Worm (Caenorhabditis elegans) whole organism, young adult: ENCODE results near the gene F57E7.4.

Experiments used
- C06A6.2 ChIP-seq: fragments of 200-800 bp; sonication (Bioruptor generic); conservative IDR thresholded peaks from 2 replicates; pipeline ENCODE4 v1.3.6; 2022; ENCODE audit warnings: missing genetic modification characterization, missing compliant biosample characterization
- F33H1.4 ChIP-seq: fragments of 200-800 bp; sonication (Bioruptor generic); IDR thresholded peaks from 2 replicates; pipeline ENCODE4 v1.3.6; 2022; ENCODE audit warnings: missing genetic modification reagents, missing genetic modification characterization, missing compliant biosample characterization
- F52B5.7 ChIP-seq: sonication (generic microtip); optimal IDR thresholded peaks from 2 replicates; lab custom pipeline; 2016; ENCODE audit warnings: mild to moderate bottlenecking, missing genetic modification characterization, missing compliant biosample characterization
- F55B11.4 ChIP-seq: sonication (generic microtip); optimal IDR thresholded peaks from 2 replicates; lab custom pipeline; 2016; ENCODE audit warnings: missing compliant biosample characterization, missing genetic modification characterization, borderline replicate concordance; ENCODE audit not compliant: insufficient read depth
- F57C9.4 ChIP-seq: sonication (generic microtip); optimal IDR thresholded peaks from 2 replicates; lab custom pipeline; 2017; ENCODE audit warnings: mild to moderate bottlenecking, missing genetic modification characterization, missing compliant biosample characterization
- Y79H2A.3 ChIP-seq: fragments of 200-800 bp; sonication (Bioruptor generic); conservative IDR thresholded peaks from 2 replicates; pipeline ENCODE4 v1.3.6; 2022; ENCODE audit warnings: missing genetic modification reagents, missing genetic modification characterization, missing compliant biosample characterization
- akir-1 ChIP-seq: fragments of 200-800 bp; sonication (Bioruptor generic); optimal IDR thresholded peaks from 2 replicates; lab custom pipeline; 2018; ENCODE audit warnings: mild to moderate bottlenecking, missing genetic modification characterization, moderate library complexity, missing compliant biosample characterization
- ama-1 ChIP-seq, 3 experiments: fragments of 150-350 bp in 1 of 3; sonication (generic microtip) in 2 of 3; optimal IDR thresholded peaks; 2 replicates each; lab custom pipeline; 2014 to 2018; ENCODE audit warnings: missing biosample characterization in 2 of 3, missing genetic modification characterization in 2 of 3, missing genetic modification reagents in 2 of 3
- aptf-2 ChIP-seq: fragments of 200-800 bp; sonication (Bioruptor generic); conservative IDR thresholded peaks from 2 replicates; pipeline ENCODE4 v1.3.6; 2022; ENCODE audit warnings: missing genetic modification reagents, missing genetic modification characterization, missing compliant biosample characterization
- atf-7 ChIP-seq: sonication (generic microtip); optimal IDR thresholded peaks from 2 replicates; lab custom pipeline; 2017; ENCODE audit warnings: mild to moderate bottlenecking, missing genetic modification characterization, missing compliant biosample characterization
- athp-1 ChIP-seq: sonication (generic microtip); optimal IDR thresholded peaks from 2 replicates; lab custom pipeline; 2017; ENCODE audit warnings: mild to moderate bottlenecking, missing genetic modification characterization, missing compliant biosample characterization
- attf-3 ChIP-seq: fragments of 200-800 bp; sonication (Bioruptor generic); conservative IDR thresholded peaks from 2 replicates; pipeline ENCODE4 v1.3.6; 2022; ENCODE audit warnings: missing genetic modification reagents, missing genetic modification characterization, missing compliant biosample characterization
- attf-5 ChIP-seq: fragments of 200-800 bp; sonication (Bioruptor generic); optimal IDR thresholded peaks from 2 replicates; lab custom pipeline; 2018; ENCODE audit warnings: mild to moderate bottlenecking, missing genetic modification characterization, missing compliant biosample characterization
- cebp-1 ChIP-seq, 2 experiments: fragments of 200-800 bp in 1 of 2; sonication (Bioruptor generic) in 1 of 2; sonication (generic microtip) in 1 of 2; IDR thresholded peaks in 1 of 2; optimal IDR thresholded peaks in 1 of 2; 2 replicates each; pipeline versions ENCODE4 v1.3.6 to Lab custom; 2017 to 2022; ENCODE audit warnings: missing compliant biosample characterization in 2 of 2, missing genetic modification characterization in 2 of 2, mild to moderate bottlenecking in 1 of 2, missing genetic modification reagents in 1 of 2, moderate library complexity in 1 of 2
- cebp-2 ChIP-seq: fragments of 200-800 bp; sonication (Bioruptor generic); IDR thresholded peaks from 2 replicates; pipeline ENCODE4 v1.3.6; 2022; ENCODE audit warnings: missing genetic modification characterization, missing compliant biosample characterization
- ceh-27 ChIP-seq: fragments of 200-800 bp; sonication (Bioruptor generic); optimal IDR thresholded peaks from 2 replicates; lab custom pipeline; 2018; ENCODE audit warnings: mild to moderate bottlenecking, missing genetic modification characterization, moderate library complexity, missing compliant biosample characterization
- ceh-91 ChIP-seq: fragments of 200-800 bp; sonication (Bioruptor generic); IDR thresholded peaks from 2 replicates; pipeline ENCODE4 v1.3.6; 2022; ENCODE audit warnings: missing genetic modification reagents, missing genetic modification characterization, missing compliant biosample characterization
- dox-1 ChIP-seq: fragments of 200-800 bp; sonication (Bioruptor generic); IDR thresholded peaks from 2 replicates; pipeline ENCODE4 v1.3.6; 2022; ENCODE audit warnings: missing genetic modification reagents, missing genetic modification characterization, missing compliant biosample characterization
- dpff-1 ChIP-seq: sonication (generic microtip); optimal IDR thresholded peaks from 2 replicates; lab custom pipeline; 2017; ENCODE audit warnings: mild to moderate bottlenecking, missing genetic modification characterization, missing compliant biosample characterization
- egl-44 ChIP-seq: fragments of 200-800 bp; sonication (Bioruptor generic); IDR thresholded peaks from 2 replicates; pipeline ENCODE4 v1.3.6; 2022; ENCODE audit warnings: missing genetic modification reagents, missing genetic modification characterization, missing compliant biosample characterization
- egrh-3 ChIP-seq: fragments of 200-800 bp; sonication (Bioruptor generic); IDR thresholded peaks from 2 replicates; pipeline ENCODE4 v1.3.6; 2022; ENCODE audit warnings: missing genetic modification reagents, missing genetic modification characterization, missing compliant biosample characterization
- him-1 ChIP-seq: sonication (generic microtip); optimal IDR thresholded peaks from 2 replicates; lab custom pipeline; 2016; ENCODE audit warnings: missing genotype, missing genetic modification reagents, missing genetic modification characterization, missing compliant biosample characterization
- hlh-26 ChIP-seq: fragments of 200-800 bp; sonication (Bioruptor generic); conservative IDR thresholded peaks from 2 replicates; pipeline ENCODE4 v1.3.6; 2022; ENCODE audit warnings: missing genetic modification reagents, missing genetic modification characterization, missing compliant biosample characterization
- hmg-1.2 ChIP-seq: fragments of 200-800 bp; sonication (Bioruptor generic); IDR thresholded peaks from 2 replicates; pipeline ENCODE4 v1.3.6; 2022; ENCODE audit warnings: missing genetic modification reagents, missing genetic modification characterization, missing compliant biosample characterization
- hsf-1 ChIP-seq: fragments of 200-800 bp; sonication (Bioruptor generic); IDR thresholded peaks from 2 replicates; pipeline ENCODE4 v1.3.6; 2022; ENCODE audit warnings: missing genetic modification reagents, missing genetic modification characterization, missing compliant biosample characterization
- lag-1 ChIP-seq: fragments of 200-800 bp; sonication (Bioruptor generic); IDR thresholded peaks from 2 replicates; pipeline ENCODE4 v1.3.6; 2022; ENCODE audit warnings: missing genetic modification reagents, missing genetic modification characterization, missing compliant biosample characterization
- let-526 ChIP-seq: fragments of 200-800 bp; sonication (Bioruptor generic); IDR thresholded peaks from 2 replicates; pipeline ENCODE4 v1.3.6; 2022; ENCODE audit warnings: missing genetic modification reagents, missing genetic modification characterization, missing compliant biosample characterization
- let-607 ChIP-seq, 2 experiments: fragments of 200-800 bp in 1 of 2; sonication (Bioruptor generic) in 1 of 2; sonication (generic microtip) in 1 of 2; optimal IDR thresholded peaks; 2 replicates each; lab custom pipeline; 2016 to 2018; ENCODE audit warnings: mild to moderate bottlenecking in 2 of 2, missing compliant biosample characterization in 2 of 2, missing genetic modification characterization in 2 of 2, moderate library complexity in 2 of 2, missing genotype in 1 of 2
- lin-35 ChIP-seq, 3 experiments: fragments of 150-350 bp in 2 of 3; sonication (generic microtip) in 1 of 3; optimal IDR thresholded peaks; 2 replicates each; lab custom pipeline; 2014 to 2018; ENCODE audit warnings: missing biosample characterization in 3 of 3, missing genetic modification characterization in 3 of 3, missing genetic modification reagents in 3 of 3
- madf-10 ChIP-seq: sonication (generic microtip); optimal IDR thresholded peaks from 2 replicates; lab custom pipeline; 2016; ENCODE audit warnings: mild to moderate bottlenecking, missing genetic modification characterization, missing compliant biosample characterization
- madf-8 ChIP-seq: fragments of 200-800 bp; sonication (Bioruptor generic); conservative IDR thresholded peaks from 2 replicates; pipeline ENCODE4 v1.3.6; 2022; ENCODE audit warnings: missing genetic modification reagents, missing genetic modification characterization, missing compliant biosample characterization
- mcd-1 ChIP-seq: fragments of 200-800 bp; sonication (Bioruptor generic); IDR thresholded peaks from 2 replicates; pipeline ENCODE4 v1.3.6; 2022; ENCODE audit warnings: missing genetic modification reagents, missing genetic modification characterization, missing compliant biosample characterization
- nfyb-1 ChIP-seq: fragments of 200-800 bp; sonication (Bioruptor generic); IDR thresholded peaks from 2 replicates; pipeline ENCODE4 v1.3.6; 2022; ENCODE audit warnings: missing genetic modification reagents, missing genetic modification characterization, missing compliant biosample characterization
- nhr-90 ChIP-seq: sonication (generic microtip); optimal IDR thresholded peaks from 2 replicates; lab custom pipeline; 2016; ENCODE audit warnings: missing genotype, mild to moderate bottlenecking, missing genetic modification characterization, missing compliant biosample characterization
- pbrm-1 ChIP-seq: fragments of 200-800 bp; sonication (Bioruptor generic); IDR thresholded peaks from 2 replicates; pipeline ENCODE4 v1.3.6; 2022; ENCODE audit warnings: missing genetic modification reagents, missing genetic modification characterization, missing compliant biosample characterization
- rec-8 ChIP-seq, 2 experiments: sonication (generic microtip); optimal IDR thresholded peaks; 2 replicates each; lab custom pipeline; 2016; ENCODE audit warnings: mild to moderate bottlenecking in 2 of 2, missing genetic modification characterization in 2 of 2, missing genetic modification reagents in 2 of 2, missing genotype in 2 of 2, missing biosample characterization in 1 of 2, missing compliant biosample characterization in 1 of 2, moderate library complexity in 1 of 2
- repo-1 ChIP-seq: sonication (generic microtip); optimal IDR thresholded peaks from 2 replicates; lab custom pipeline; 2017; ENCODE audit warnings: mild to moderate bottlenecking, missing genetic modification characterization, missing compliant biosample characterization
- sdz-38 ChIP-seq: sonication (generic microtip); optimal IDR thresholded peaks from 2 replicates; lab custom pipeline; 2016; ENCODE audit warnings: missing genotype, missing genetic modification characterization, missing compliant biosample characterization
- sea-2 ChIP-seq: fragments of 200-800 bp; sonication (Bioruptor generic); IDR thresholded peaks from 2 replicates; pipeline ENCODE4 v1.3.6; 2022; ENCODE audit warnings: missing genetic modification characterization, missing compliant biosample characterization
- unc-62 ChIP-seq: fragments of 150-350 bp; optimal IDR thresholded peaks from 2 replicates; lab custom pipeline; 2014; ENCODE audit warnings: missing biosample characterization, missing genetic modification reagents, missing genetic modification characterization
- zfh-2 ChIP-seq: fragments of 200-800 bp; sonication (Bioruptor generic); conservative IDR thresholded peaks from 2 replicates; pipeline ENCODE4 v1.3.6; 2022; ENCODE audit warnings: missing genetic modification reagents, missing genetic modification characterization, missing compliant biosample characterization
- zim-3 ChIP-seq: sonication (generic microtip); optimal IDR thresholded peaks from 2 replicates; lab custom pipeline; 2017; ENCODE audit warnings: mild to moderate bottlenecking, missing genetic modification characterization, moderate library complexity, missing compliant biosample characterization

F57E7.4 gene

ce11 chrV:16508667-16509066, 27.8 kb upstream of the F57E7.4 start, which contains the start of gene srr-3:
Gene srr-3, minus strand, starts transcription at chrV:16508767.
- no peak for TF ChIP-seq hlh-26 (GFP tag; lab: Robert Waterston, UW)

DNA sequence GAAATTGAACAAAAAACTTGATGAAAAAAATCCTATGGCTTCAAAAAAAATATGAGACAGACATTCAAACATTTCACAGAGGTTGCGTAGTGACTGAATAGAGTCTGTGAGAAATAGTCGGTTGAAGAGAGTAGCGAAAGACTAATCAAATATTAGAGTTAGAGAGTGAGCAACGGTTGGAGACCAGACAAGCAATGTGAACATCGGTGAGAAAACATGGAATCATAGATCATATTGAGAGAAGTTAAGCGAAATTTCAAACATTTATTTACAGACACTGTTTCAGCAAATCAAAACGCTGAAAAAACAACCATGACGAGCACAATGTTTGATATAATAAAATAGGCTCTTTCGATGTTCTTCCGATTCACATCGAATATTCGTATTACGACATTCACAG, 25.8 kb upstream of the F57E7.4 start:
- TF ChIP-seq attf-5 (GFP tag; lab: Kevin White, UChicago), result no peak
- TF ChIP-seq repo-1 (tag; lab: Kevin White, UChicago), result no peak
- no peak for TF ChIP-seq lag-1
- TF ChIP-seq egl-44 (GFP tag; lab: Robert Waterston, UW), result no peak
- no peak for TF ChIP-seq pbrm-1 (GFP tag; lab: Robert Waterston, UW)
- no peak for TF ChIP-seq nhr-90 (tag; lab: Kevin White, UChicago)
- no peak for TF ChIP-seq zim-3 (tag; lab: Kevin White, UChicago)
- TF ChIP-seq aptf-2 (GFP tag; lab: Robert Waterston, UW), result no peak
- TF ChIP-seq atf-7, result no peak
- TF ChIP-seq ama-1 (optimal IDR thresholded peaks at IDR 0.05; lab: Kevin White, UChicago), result no peak
- no peak for TF ChIP-seq ama-1 (GFP tag; optimal IDR thresholded peaks at IDR 0.05; lab: Kevin White, UChicago)
- TF ChIP-seq madf-8, result no peak
- no peak for TF ChIP-seq F33H1.4 (GFP tag; lab: Robert Waterston, UW)
- no peak for TF ChIP-seq F55B11.4 (tag; lab: Kevin White, UChicago)

DNA sequence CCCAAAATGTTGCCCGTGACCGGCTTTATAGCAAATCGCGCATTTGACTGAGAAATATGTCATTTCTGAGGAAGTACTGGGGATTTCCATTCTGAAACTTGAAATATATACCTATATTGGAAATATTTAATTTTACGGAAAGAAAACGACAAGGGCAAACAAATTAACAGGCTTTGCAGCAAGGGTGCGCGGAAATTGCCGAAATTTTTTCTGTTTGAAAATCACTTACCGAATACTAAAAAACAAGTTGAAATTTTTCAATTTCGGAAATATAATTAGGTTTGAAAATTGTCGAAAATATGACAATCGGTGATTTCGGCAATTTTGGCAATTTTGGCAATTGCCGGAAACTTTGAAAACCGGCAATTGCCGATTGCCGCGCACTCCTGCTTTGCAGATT, 25.0 kb upstream of the F57E7.4 start, which contains the start of gene nhr-54:
Gene nhr-54, minus strand, starts transcription at position 101 of the 400 bp plus-strand sequence.
- TF ChIP-seq let-526 (no peak), hmg-1.2 (GFP tag; lab: Robert Waterston, UW) (no peak), lag-1 (no peak), sea-2 (GFP tag; lab: Robert Waterston, UW) (no peak), cebp-1 (GFP tag; IDR thresholded peaks at IDR 0.05; lab: Robert Waterston, UW) (no peak), cebp-1 (tag; optimal IDR thresholded peaks at IDR 0.05; lab: Kevin White, UChicago) (no peak), akir-1 (GFP tag; lab: Kevin White, UChicago) (no peak), nhr-90 (tag; lab: Kevin White, UChicago) (no peak)
- TF ChIP-seq, all 124 proteins: peak for 0

ce11 chrV:16503164-16503563, 22.3 kb upstream of the F57E7.4 start, which contains the start of gene F36D3.14:
Gene F36D3.14, minus strand, starts transcription at chrV:16503264.
- TF ChIP-seq lin-35 (GFP tag; optimal IDR thresholded peaks at IDR 0.05; lab: Kevin White, UChicago) (no peak), dox-1 (GFP tag; lab: Robert Waterston, UW) (no peak), pbrm-1 (GFP tag; lab: Robert Waterston, UW) (no peak), nfyb-1 (no peak), hsf-1 (no peak), ceh-91 (GFP tag; lab: Robert Waterston, UW) (no peak), him-1 (no peak), let-607 (tag; optimal IDR thresholded peaks at IDR 0.05; lab: Kevin White, UChicago) (no peak), F52B5.7 (tag; lab: Kevin White, UChicago) (no peak), zfh-2 (GFP tag; lab: Robert Waterston, UW) (no peak), rec-8 (tag; optimal IDR thresholded peaks at IDR 0.05; lab: Kevin White, UChicago) (no peak), unc-62 (no peak), athp-1 (tag; lab: Kevin White, UChicago) (no peak)

- no peak for TF ChIP-seq C06A6.2 (GFP tag; lab: Robert Waterston, UW)
- no peak for TF ChIP-seq dpff-1 (tag; lab: Kevin White, UChicago)
- no peak for TF ChIP-seq ceh-27 (GFP tag; lab: Kevin White, UChicago)
- TF ChIP-seq hmg-1.2 (GFP tag; lab: Robert Waterston, UW), result peak; percentile 34; the same call in 1 of the 2 replicates
- no peak for TF ChIP-seq Y79H2A.3 (GFP tag; lab: Robert Waterston, UW)
- TF ChIP-seq mcd-1 (GFP tag; lab: Robert Waterston, UW), result no peak
- TF ChIP-seq attf-3 (GFP tag; lab: Robert Waterston, UW), result no peak
- TF ChIP-seq repo-1 (tag; lab: Kevin White, UChicago), result no peak
- no peak for TF ChIP-seq cebp-2 (GFP tag; lab: Robert Waterston, UW)
- no peak for TF ChIP-seq madf-10
- TF ChIP-seq lin-35 (GFP tag; optimal IDR thresholded peaks at IDR 0.05; lab: Kevin White, UChicago), result peak in 1 of 3 experiments; percentile 79
- TF ChIP-seq F57C9.4 (tag; lab: Kevin White, UChicago), result no peak
- no peak for TF ChIP-seq sdz-38
- no peak for TF ChIP-seq egrh-3
These were observed 18.2 kb upstream of the F57E7.4 start, which contains the start of gene F36D3.1 for ce11 chrV:16499006-16499405. Gene F36D3.1, plus strand, starts transcription at chrV:16499352.
